Worm (Caenorhabditis elegans) whole organism, L4 larva: ENCODE data around the gene tyr-1.

Experiments
- D1046.2 ChIP-seq: fragments of 200-800 bp; sonication (Bioruptor generic); IDR thresholded peaks from 2 replicates; pipeline ENCODE4 v1.3.6; 2022; ENCODE audit warnings: missing genetic modification characterization, missing compliant biosample characterization
- R02D3.7 ChIP-seq: fragments of 150-350 bp; sonication (generic microtip); optimal IDR thresholded peaks from 3 replicates; lab custom pipeline; 2014; ENCODE audit warnings: missing biosample characterization, missing genetic modification characterization
- Y48G9A.11 ChIP-seq: fragments of 200-800 bp; sonication (Bioruptor generic); IDR thresholded peaks from 2 replicates; pipeline ENCODE4 v1.3.6; 2022; ENCODE audit warnings: missing genetic modification reagents, missing genetic modification characterization, missing compliant biosample characterization
- Y75B8A.6 ChIP-seq: fragments of 200-800 bp; sonication (Bioruptor generic); IDR thresholded peaks from 2 replicates; pipeline ENCODE4 v1.3.6; 2022; ENCODE audit warnings: missing genetic modification reagents, missing genetic modification characterization, missing compliant biosample characterization
- ZK337.2 ChIP-seq: fragments of 200-800 bp; sonication (Bioruptor generic); IDR thresholded peaks from 2 replicates; pipeline ENCODE4 v1.3.6; 2022; ENCODE audit warnings: missing genetic modification reagents, missing genetic modification characterization, missing compliant biosample characterization
- ZK546.5 ChIP-seq, 2 experiments: sonication (generic microtip); optimal IDR thresholded peaks; 2 replicates each; lab custom pipeline; 2017; ENCODE audit warnings: missing biosample characterization in 2 of 2, missing genetic modification characterization in 2 of 2
- aha-1 ChIP-seq: fragments of 150-350 bp; peaks from one replicate; lab custom pipeline; 2014; ENCODE audit warnings: missing biosample characterization, missing genetic modification characterization
- aly-2 ChIP-seq: sonication (generic microtip); optimal IDR thresholded peaks from 2 replicates; lab custom pipeline; 2018; ENCODE audit warnings: missing biosample characterization, missing genetic modification characterization
- ceh-28 ChIP-seq: fragments of 150-350 bp; optimal IDR thresholded peaks from 2 replicates; lab custom pipeline; 2014; ENCODE audit warnings: missing biosample characterization, missing genetic modification reagents, missing genetic modification characterization
- ceh-44 ChIP-seq: fragments of 200-800 bp; sonication (Bioruptor generic); IDR thresholded peaks from 2 replicates; pipeline ENCODE4 v1.3.6; 2022; ENCODE audit warnings: missing genetic modification reagents, missing genetic modification characterization, missing compliant biosample characterization
- ceh-62 ChIP-seq: sonication (generic microtip); optimal IDR thresholded peaks from 2 replicates; lab custom pipeline; 2017; ENCODE audit warnings: missing biosample characterization, missing genetic modification characterization
- ces-1 ChIP-seq: fragments of 150-350 bp; sonication (generic microtip); optimal IDR thresholded peaks from 4 replicates; lab custom pipeline; 2014; ENCODE audit warnings: missing biosample characterization, missing genetic modification reagents, missing genetic modification characterization
- cey-2 ChIP-seq: sonication (generic microtip); optimal IDR thresholded peaks from 3 replicates; lab custom pipeline; 2017; ENCODE audit warnings: missing genetic modification characterization, mild to moderate bottlenecking, missing compliant biosample characterization, antibody characterized with exemption, borderline replicate concordance; ENCODE audit not compliant: insufficient read depth
- ctbp-1 ChIP-seq: fragments of 200-800 bp; sonication (Bioruptor generic); IDR thresholded peaks from 2 replicates; pipeline ENCODE4 v1.3.6; 2022; ENCODE audit warnings: missing genetic modification reagents, missing genetic modification characterization, missing compliant biosample characterization
- daf-12 ChIP-seq: fragments of 150-350 bp; optimal IDR thresholded peaks from 2 replicates; lab custom pipeline; 2014; ENCODE audit warnings: missing biosample characterization, missing genetic modification reagents, missing genetic modification characterization
- daf-16 ChIP-seq, 3 experiments: sonication (generic microtip); optimal IDR thresholded peaks; 2 replicates each; lab custom pipeline; 2016 to 2017; ENCODE audit warnings: missing genetic modification characterization in 3 of 3, missing genetic modification reagents in 3 of 3, mild to moderate bottlenecking in 2 of 3, missing compliant biosample characterization in 2 of 3, missing biosample characterization in 1 of 3, moderate library complexity in 1 of 3
- dmd-8 ChIP-seq: fragments of 200-800 bp; sonication (Bioruptor generic); IDR thresholded peaks from 2 replicates; pipeline ENCODE4 v1.3.6; 2022; ENCODE audit warnings: missing genetic modification characterization, missing compliant biosample characterization
- dpl-1 ChIP-seq: fragments of 150-350 bp; optimal IDR thresholded peaks from 2 replicates; lab custom pipeline; 2014; ENCODE audit warnings: missing biosample characterization, missing genetic modification reagents, missing genetic modification characterization
- duxl-1 ChIP-seq: sonication (generic microtip); optimal IDR thresholded peaks from 2 replicates; lab custom pipeline; 2016; ENCODE audit warnings: mild to moderate bottlenecking, missing genetic modification characterization, moderate library complexity, missing compliant biosample characterization; ENCODE audit not compliant: poor library complexity
- dve-1 ChIP-seq: sonication (generic microtip); optimal IDR thresholded peaks from 2 replicates; lab custom pipeline; 2017; ENCODE audit warnings: antibody characterized with exemption, mild to moderate bottlenecking, missing genetic modification characterization, missing compliant biosample characterization; ENCODE audit not compliant: insufficient read depth
- egl-27 ChIP-seq: sonication (generic microtip); optimal IDR thresholded peaks from 3 replicates; lab custom pipeline; 2017; ENCODE audit warnings: missing biosample characterization, missing genetic modification reagents, missing genetic modification characterization
- fkh-10 ChIP-seq: fragments of 150-350 bp; optimal IDR thresholded peaks from 2 replicates; lab custom pipeline; 2014; ENCODE audit warnings: missing biosample characterization, missing genetic modification reagents, missing genetic modification characterization
- fos-1 ChIP-seq: fragments of 150-350 bp; optimal IDR thresholded peaks from 2 replicates; lab custom pipeline; 2014; ENCODE audit warnings: missing biosample characterization, missing genetic modification characterization
- hlh-11 ChIP-seq: fragments of 200-800 bp; sonication (Bioruptor generic); optimal IDR thresholded peaks from 2 replicates; lab custom pipeline; 2018; ENCODE audit warnings: mild to moderate bottlenecking, missing genetic modification characterization, missing compliant biosample characterization
- lim-7 ChIP-seq: fragments of 200-800 bp; sonication (Bioruptor generic); IDR thresholded peaks from 2 replicates; pipeline ENCODE4 v1.3.6; 2022; ENCODE audit warnings: missing genetic modification characterization, missing compliant biosample characterization
- lin-1 ChIP-seq: fragments of 200-800 bp; sonication (Bioruptor generic); IDR thresholded peaks from 2 replicates; pipeline ENCODE4 v1.3.6; 2022; ENCODE audit warnings: missing genetic modification reagents, missing genetic modification characterization, missing compliant biosample characterization
- lin-15B ChIP-seq: fragments of 150-350 bp; sonication (generic microtip); optimal IDR thresholded peaks from 3 replicates; lab custom pipeline; 2014; ENCODE audit warnings: missing biosample characterization, missing genetic modification characterization
- lin-38 ChIP-seq: fragments of 200-800 bp; sonication (Bioruptor generic); IDR thresholded peaks from 2 replicates; pipeline ENCODE4 v1.3.6; 2022; ENCODE audit warnings: missing genetic modification reagents, missing genetic modification characterization, missing compliant biosample characterization
- madf-5 ChIP-seq, 2 experiments: fragments of 200-800 bp; sonication (Bioruptor generic); IDR thresholded peaks; 2 replicates each; pipeline ENCODE4 v1.3.6; 2022; ENCODE audit warnings: missing compliant biosample characterization in 2 of 2, missing genetic modification characterization in 2 of 2
- madf-9 ChIP-seq: fragments of 200-800 bp; sonication (Bioruptor generic); conservative IDR thresholded peaks from 2 replicates; pipeline ENCODE4 v1.3.6; 2022; ENCODE audit warnings: missing genetic modification reagents, missing genetic modification characterization, missing compliant biosample characterization
- mxl-2 ChIP-seq: fragments of 200-800 bp; sonication (Bioruptor generic); conservative IDR thresholded peaks from 2 replicates; pipeline ENCODE4 v1.3.6; 2022; ENCODE audit warnings: missing genetic modification reagents, missing genetic modification characterization, missing compliant biosample characterization
- nhr-11 ChIP-seq: fragments of 150-350 bp; optimal IDR thresholded peaks from 2 replicates; lab custom pipeline; 2014; ENCODE audit warnings: missing biosample characterization, missing genetic modification characterization
- nhr-111 ChIP-seq: fragments of 200-800 bp; sonication (Bioruptor generic); optimal IDR thresholded peaks from 2 replicates; lab custom pipeline; 2018; ENCODE audit warnings: mild to moderate bottlenecking, missing genetic modification characterization, missing compliant biosample characterization
- nhr-237 ChIP-seq: sonication (generic microtip); optimal IDR thresholded peaks from 2 replicates; lab custom pipeline; 2017; ENCODE audit warnings: missing biosample characterization, missing genetic modification characterization
- nhr-42 ChIP-seq: fragments of 200-800 bp; sonication (Bioruptor generic); IDR thresholded peaks from 2 replicates; pipeline ENCODE4 v1.3.6; 2022; ENCODE audit warnings: missing genetic modification characterization, missing compliant biosample characterization
- nhr-77 ChIP-seq: fragments of 150-350 bp; optimal IDR thresholded peaks from 2 replicates; lab custom pipeline; 2014; ENCODE audit warnings: missing biosample characterization, missing genetic modification characterization
- pqm-1 ChIP-seq: sonication (generic microtip); optimal IDR thresholded peaks from 2 replicates; lab custom pipeline; 2017; ENCODE audit warnings: missing biosample characterization, missing genetic modification characterization
- saeg-2 ChIP-seq: fragments of 200-800 bp; sonication (Bioruptor generic); IDR thresholded peaks from 2 replicates; pipeline ENCODE4 v1.3.6; 2022; ENCODE audit warnings: missing genetic modification reagents, missing genetic modification characterization, missing compliant biosample characterization
- sdz-12 ChIP-seq: fragments of 200-800 bp; sonication (Bioruptor generic); optimal IDR thresholded peaks from 2 replicates; lab custom pipeline; 2018; ENCODE audit warnings: mild to moderate bottlenecking, missing genetic modification characterization, missing compliant biosample characterization
- set-16 ChIP-seq: fragments of 200-800 bp; sonication (Bioruptor generic); IDR thresholded peaks from 2 replicates; pipeline ENCODE4 v1.3.6; 2022; ENCODE audit warnings: missing genetic modification reagents, missing genetic modification characterization, missing compliant biosample characterization
- skn-1 ChIP-seq: fragments of 150-350 bp; optimal IDR thresholded peaks from 2 replicates; lab custom pipeline; 2014; ENCODE audit warnings: missing biosample characterization, missing genetic modification characterization
- snpc-1.2 ChIP-seq: fragments of 200-800 bp; sonication (Bioruptor generic); IDR thresholded peaks from 2 replicates; pipeline ENCODE4 v1.3.6; 2022; ENCODE audit warnings: missing genetic modification reagents, missing genetic modification characterization, missing compliant biosample characterization
- spr-1 ChIP-seq: sonication (generic microtip); optimal IDR thresholded peaks from 2 replicates; lab custom pipeline; 2016; ENCODE audit warnings: mild to moderate bottlenecking, missing genetic modification characterization, missing compliant biosample characterization
- tra-1 ChIP-seq: fragments of 200-800 bp; sonication (Bioruptor generic); IDR thresholded peaks from 2 replicates; pipeline ENCODE4 v1.3.6; 2022; ENCODE audit warnings: missing genetic modification reagents, missing genetic modification characterization, missing compliant biosample characterization
- unc-62 ChIP-seq, 3 experiments: fragments of 150-350 bp in 1 of 3; sonication (generic microtip); optimal IDR thresholded peaks in 2 of 3; peaks in 1 of 3; 1 replicate in 1 of 3; 2 replicates in 2 of 3; lab custom pipeline; 2014 to 2017; ENCODE audit warnings: missing biosample characterization in 3 of 3, missing genetic modification characterization in 3 of 3, missing genetic modification reagents in 3 of 3, missing genotype in 1 of 3
- vab-7 ChIP-seq: fragments of 200-800 bp; sonication (Bioruptor generic); IDR thresholded peaks from 2 replicates; pipeline ENCODE4 v1.3.6; 2022; ENCODE audit warnings: missing genetic modification reagents, missing genetic modification characterization, missing compliant biosample characterization
- zfp-2 ChIP-seq: sonication (generic microtip); optimal IDR thresholded peaks from 2 replicates; lab custom pipeline; 2016; ENCODE audit warnings: mild to moderate bottlenecking, missing genetic modification characterization, missing compliant biosample characterization
- zfp-3 ChIP-seq: fragments of 200-800 bp; sonication (Bioruptor generic); conservative IDR thresholded peaks from 2 replicates; pipeline ENCODE4 v1.3.6; 2022; ENCODE audit warnings: missing genetic modification reagents, missing genetic modification characterization, missing compliant biosample characterization
- zip-11 ChIP-seq: fragments of 200-800 bp; sonication (Bioruptor generic); IDR thresholded peaks from 2 replicates; pipeline ENCODE4 v1.3.6; 2022; ENCODE audit warnings: missing genetic modification characterization, missing compliant biosample characterization
- zip-2 ChIP-seq: fragments of 150-350 bp; optimal IDR thresholded peaks from 2 replicates; lab custom pipeline; 2014; ENCODE audit warnings: missing biosample characterization, missing genetic modification characterization

The tyr-1 gene

DNA sequence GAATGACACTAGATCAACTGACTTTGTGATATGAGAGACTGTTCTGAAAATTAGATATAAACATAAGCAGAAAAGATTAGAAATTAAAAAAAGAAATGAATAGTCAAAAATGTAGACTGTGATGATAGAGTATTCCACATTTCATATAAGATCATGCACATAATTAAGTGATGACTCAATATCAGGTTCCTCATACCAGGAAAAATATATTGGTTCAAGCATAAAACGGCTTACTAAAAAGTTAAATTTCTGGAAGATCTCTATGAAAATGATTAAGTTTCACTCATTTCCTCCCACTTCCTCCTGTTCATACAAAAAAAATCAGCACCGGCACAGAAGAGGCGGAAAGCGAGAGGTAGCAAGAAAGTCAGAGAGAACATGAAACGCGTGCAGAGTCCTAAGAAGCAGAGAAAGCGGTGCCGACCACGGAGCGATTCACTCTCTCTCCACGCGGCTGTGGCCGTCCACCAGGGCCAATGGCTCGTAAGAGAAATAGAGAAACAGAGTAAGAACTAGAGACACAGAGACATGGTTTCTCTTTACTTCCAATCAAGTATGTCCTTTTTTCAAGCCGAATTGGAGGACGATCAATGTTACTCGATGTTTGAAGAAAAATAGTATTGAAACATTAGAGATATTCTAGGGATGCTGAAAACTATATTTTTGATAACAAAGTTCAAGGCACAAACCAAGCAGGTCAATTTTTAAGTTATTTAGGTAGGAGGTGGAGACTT, 18.2 kb downstream of the tyr-1 start, which contains the start of the genes ZK688.5 and fahd-1:
TSS of gene ZK688.5 (minus strand) at position 51 of the 734 bp plus-strand sequence.
TSS of gene fahd-1 (plus strand) at position 684 of the 734 bp plus-strand sequence.
- TF ChIP-seq nhr-237 (no peak), zfp-3 (GFP tag; lab: Robert Waterston, UW) (no peak), saeg-2 (GFP tag; lab: Robert Waterston, UW) (no peak), lim-7 (GFP tag; lab: Robert Waterston, UW) (0 out of 2 replicates have a peak, but pooled peaks have one; percentile 41), set-16 (GFP tag; lab: Robert Waterston, UW) (no peak; the same call in 1 of the 2 replicates), zip-11 (no peak), lin-15B (tag; lab: Kevin White, UChicago) (no peak), daf-16 (GFP tag; optimal IDR thresholded peaks at IDR 0.05; lab: Kevin White, UChicago) (no peak), daf-16 (tag; optimal IDR thresholded peaks at IDR 0.05; lab: Kevin White, UChicago) (peak; percentile 58), aha-1 (tag; lab: Kevin White, UChicago) (peak; percentile 65), dve-1 (tag; lab: Kevin White, UChicago) (peak; percentile 75), vab-7 (GFP tag; lab: Robert Waterston, UW) (no peak), daf-12 (tag; lab: Kevin White, UChicago) (no peak), tra-1 (GFP tag; lab: Robert Waterston, UW) (peak; percentile 42; the same call in 1 of the 2 replicates), nhr-77 (tag; lab: Kevin White, UChicago) (no peak), spr-1 (tag; lab: Kevin White, UChicago) (peak; percentile 22), ceh-62 (tag; lab: Kevin White, UChicago) (no peak), dpl-1 (GFP tag; lab: Kevin White, UChicago) (peak; percentile 52), aly-2 (tag; lab: Kevin White, UChicago) (no peak), nhr-111 (GFP tag; lab: Kevin White, UChicago) (no peak), lin-1 (GFP tag; lab: Robert Waterston, UW) (peak; percentile 69), ceh-44 (GFP tag; lab: Robert Waterston, UW) (no peak), dmd-8 (GFP tag; lab: Robert Waterston, UW) (no peak), ctbp-1 (peak; percentile 57), mxl-2 (GFP tag; lab: Robert Waterston, UW) (no peak), ceh-28 (tag; lab: Kevin White, UChicago) (no peak), ZK546.5 (tag; optimal IDR thresholded peaks at IDR 0.05; lab: Kevin White, UChicago) (no peak), madf-5 (GFP tag; IDR thresholded peaks at IDR 0.05; lab: Robert Waterston, UW) (no peak), ces-1 (GFP tag; lab: Kevin White, UChicago) (no peak), cey-2 (tag; lab: Kevin White, UChicago) (no peak), madf-9 (GFP tag; lab: Robert Waterston, UW) (no peak), D1046.2 (no peak), Y75B8A.6 (GFP tag; lab: Robert Waterston, UW) (no peak), nhr-11 (tag; lab: Kevin White, UChicago) (peak; percentile 78), zip-2 (tag; lab: Kevin White, UChicago) (no peak), fos-1 (tag; lab: Kevin White, UChicago) (no peak), duxl-1 (no peak), hlh-11 (tag; lab: Kevin White, UChicago) (peak; percentile 91), pqm-1 (tag; lab: Kevin White, UChicago) (peak; percentile 48), unc-62 (GFP tag; optimal IDR thresholded peaks at IDR 0.05 in 1 of 2; lab: Kevin White, UChicago) (no peak), unc-62 (tag; optimal IDR thresholded peaks at IDR 0.05; lab: Kevin White, UChicago) (no peak), ZK337.2 (GFP tag; lab: Robert Waterston, UW) (no peak), fkh-10 (GFP tag; lab: Kevin White, UChicago) (peak; percentile 48), egl-27 (tag; lab: Kevin White, UChicago) (no peak), Y48G9A.11 (GFP tag; lab: Robert Waterston, UW) (no peak), R02D3.7 (tag; lab: Kevin White, UChicago) (no peak), sdz-12 (no peak), nhr-42 (GFP tag; lab: Robert Waterston, UW) (no peak), skn-1 (tag; lab: Kevin White, UChicago) (no peak), snpc-1.2 (GFP tag; lab: Robert Waterston, UW) (no peak), lin-38 (peak; percentile 55), zfp-2 (no peak)
